Worm (Caenorhabditis elegans) whole organism, young adult: ENCODE data around the gene F02D10.6.

Experiments
- B0261.1 ChIP-seq: sonication (generic microtip); optimal IDR thresholded peaks from 2 replicates; lab custom pipeline; 2016; ENCODE audit warnings: mild to moderate bottlenecking, missing genetic modification characterization, moderate library complexity, missing compliant biosample characterization
- B0336.3 ChIP-seq: fragments of 200-800 bp; sonication (Bioruptor generic); IDR thresholded peaks from 2 replicates; pipeline ENCODE4 v1.3.6; 2022; ENCODE audit warnings: missing genetic modification characterization, missing compliant biosample characterization
- C06A6.2 ChIP-seq: fragments of 200-800 bp; sonication (Bioruptor generic); conservative IDR thresholded peaks from 2 replicates; pipeline ENCODE4 v1.3.6; 2022; ENCODE audit warnings: missing genetic modification characterization, missing compliant biosample characterization
- D2030.7 ChIP-seq: fragments of 200-800 bp; sonication (Bioruptor generic); IDR thresholded peaks from 2 replicates; pipeline ENCODE4 v1.3.6; 2022; ENCODE audit warnings: missing genetic modification reagents, missing genetic modification characterization, missing compliant biosample characterization
- F33H1.4 ChIP-seq: fragments of 200-800 bp; sonication (Bioruptor generic); IDR thresholded peaks from 2 replicates; pipeline ENCODE4 v1.3.6; 2022; ENCODE audit warnings: missing genetic modification reagents, missing genetic modification characterization, missing compliant biosample characterization
- K11D2.4 ChIP-seq: fragments of 200-800 bp; sonication (Bioruptor generic); IDR thresholded peaks from 2 replicates; pipeline ENCODE4 v1.3.6; 2022; ENCODE audit warnings: missing genetic modification reagents, missing genetic modification characterization, missing compliant biosample characterization
- Y53F4B.3 ChIP-seq: fragments of 200-800 bp; sonication (Bioruptor generic); IDR thresholded peaks from 2 replicates; pipeline ENCODE4 v1.3.6; 2022; ENCODE audit warnings: missing genetic modification reagents, missing genetic modification characterization, missing compliant biosample characterization
- Y53G8AR.9 ChIP-seq: fragments of 200-800 bp; sonication (Bioruptor generic); conservative IDR thresholded peaks from 2 replicates; pipeline ENCODE4 v1.3.6; 2022; ENCODE audit warnings: missing genetic modification reagents, missing genetic modification characterization, missing compliant biosample characterization
- Y56A3A.18 ChIP-seq: fragments of 200-800 bp; sonication (Bioruptor generic); IDR thresholded peaks from 2 replicates; pipeline ENCODE4 v1.3.6; 2022; ENCODE audit warnings: missing genetic modification reagents, missing genetic modification characterization, missing compliant biosample characterization
- ama-1 ChIP-seq, 3 experiments: fragments of 150-350 bp in 1 of 3; sonication (generic microtip) in 2 of 3; optimal IDR thresholded peaks; 2 replicates each; lab custom pipeline; 2014 to 2018; ENCODE audit warnings: missing biosample characterization in 2 of 3, missing genetic modification characterization in 2 of 3, missing genetic modification reagents in 2 of 3
- attf-5 ChIP-seq: fragments of 200-800 bp; sonication (Bioruptor generic); optimal IDR thresholded peaks from 2 replicates; lab custom pipeline; 2018; ENCODE audit warnings: mild to moderate bottlenecking, missing genetic modification characterization, missing compliant biosample characterization
- bed-1 ChIP-seq: fragments of 200-800 bp; sonication (Bioruptor generic); IDR thresholded peaks from 2 replicates; pipeline ENCODE4 v1.3.6; 2022; ENCODE audit warnings: missing genetic modification reagents, missing genetic modification characterization, missing compliant biosample characterization
- ccch-3 ChIP-seq: fragments of 200-800 bp; sonication (Bioruptor generic); optimal IDR thresholded peaks from 2 replicates; lab custom pipeline; 2018; ENCODE audit warnings: mild to moderate bottlenecking, missing genetic modification characterization, missing compliant biosample characterization
- cebp-1 ChIP-seq, 2 experiments: fragments of 200-800 bp in 1 of 2; sonication (Bioruptor generic) in 1 of 2; sonication (generic microtip) in 1 of 2; IDR thresholded peaks in 1 of 2; optimal IDR thresholded peaks in 1 of 2; 2 replicates each; pipeline versions ENCODE4 v1.3.6 to Lab custom; 2017 to 2022; ENCODE audit warnings: missing compliant biosample characterization in 2 of 2, missing genetic modification characterization in 2 of 2, mild to moderate bottlenecking in 1 of 2, missing genetic modification reagents in 1 of 2, moderate library complexity in 1 of 2
- ceh-100 ChIP-seq: fragments of 200-800 bp; sonication (Bioruptor generic); IDR thresholded peaks from 2 replicates; pipeline ENCODE4 v1.3.6; 2022; ENCODE audit warnings: missing genetic modification reagents, missing genetic modification characterization, missing compliant biosample characterization
- ceh-58 ChIP-seq: fragments of 200-800 bp; sonication (Bioruptor generic); IDR thresholded peaks from 2 replicates; pipeline ENCODE4 v1.3.6; 2022; ENCODE audit warnings: missing genetic modification characterization, missing compliant biosample characterization
- chd-7 ChIP-seq: sonication (generic microtip); optimal IDR thresholded peaks from 2 replicates; lab custom pipeline; 2016; ENCODE audit warnings: mild to moderate bottlenecking, missing genetic modification characterization, moderate library complexity, missing compliant biosample characterization
- die-1 ChIP-seq: sonication (generic microtip); optimal IDR thresholded peaks from 2 replicates; lab custom pipeline; 2016; ENCODE audit warnings: missing genotype, mild to moderate bottlenecking, missing genetic modification characterization, missing compliant biosample characterization
- dox-1 ChIP-seq: fragments of 200-800 bp; sonication (Bioruptor generic); IDR thresholded peaks from 2 replicates; pipeline ENCODE4 v1.3.6; 2022; ENCODE audit warnings: missing genetic modification reagents, missing genetic modification characterization, missing compliant biosample characterization
- egl-18 ChIP-seq: fragments of 200-800 bp; sonication (Bioruptor generic); IDR thresholded peaks from 2 replicates; pipeline ENCODE4 v1.3.6; 2022; ENCODE audit warnings: missing genetic modification reagents, missing genetic modification characterization, missing compliant biosample characterization
- egl-44 ChIP-seq: fragments of 200-800 bp; sonication (Bioruptor generic); IDR thresholded peaks from 2 replicates; pipeline ENCODE4 v1.3.6; 2022; ENCODE audit warnings: missing genetic modification reagents, missing genetic modification characterization, missing compliant biosample characterization
- ekl-4 ChIP-seq: fragments of 200-800 bp; sonication (Bioruptor generic); IDR thresholded peaks from 2 replicates; pipeline ENCODE4 v1.3.6; 2022; ENCODE audit warnings: missing genetic modification reagents, missing genetic modification characterization, missing compliant biosample characterization
- gei-17 ChIP-seq: fragments of 200-800 bp; sonication (Bioruptor generic); optimal IDR thresholded peaks from 2 replicates; lab custom pipeline; 2018; ENCODE audit warnings: mild to moderate bottlenecking, missing genetic modification characterization, missing compliant biosample characterization
- him-1 ChIP-seq: sonication (generic microtip); optimal IDR thresholded peaks from 2 replicates; lab custom pipeline; 2016; ENCODE audit warnings: missing genotype, missing genetic modification reagents, missing genetic modification characterization, missing compliant biosample characterization
- hmg-20 ChIP-seq: fragments of 200-800 bp; sonication (Bioruptor generic); IDR thresholded peaks from 2 replicates; pipeline ENCODE4 v1.3.6; 2022; ENCODE audit warnings: missing genetic modification reagents, missing genetic modification characterization, missing compliant biosample characterization
- lin-26 ChIP-seq: fragments of 200-800 bp; sonication (Bioruptor generic); IDR thresholded peaks from 2 replicates; pipeline ENCODE4 v1.3.6; 2022; ENCODE audit warnings: missing genetic modification reagents, missing genetic modification characterization, missing compliant biosample characterization
- lin-35 ChIP-seq, 3 experiments: fragments of 150-350 bp in 2 of 3; sonication (generic microtip) in 1 of 3; optimal IDR thresholded peaks; 2 replicates each; lab custom pipeline; 2014 to 2018; ENCODE audit warnings: missing biosample characterization in 3 of 3, missing genetic modification characterization in 3 of 3, missing genetic modification reagents in 3 of 3
- lsl-1 ChIP-seq: fragments of 200-800 bp; sonication (Bioruptor generic); optimal IDR thresholded peaks from 2 replicates; lab custom pipeline; 2018; ENCODE audit warnings: mild to moderate bottlenecking, missing genetic modification characterization, moderate library complexity, missing compliant biosample characterization
- madf-3 ChIP-seq: fragments of 200-800 bp; sonication (Bioruptor generic); IDR thresholded peaks from 2 replicates; pipeline ENCODE4 v1.3.6; 2022; ENCODE audit warnings: missing genetic modification reagents, missing genetic modification characterization, missing compliant biosample characterization
- mes-4 ChIP-seq: sonication (generic microtip); optimal IDR thresholded peaks from 2 replicates; lab custom pipeline; 2016; ENCODE audit warnings: missing genotype, missing genetic modification characterization, missing compliant biosample characterization
- nfyb-1 ChIP-seq: fragments of 200-800 bp; sonication (Bioruptor generic); IDR thresholded peaks from 2 replicates; pipeline ENCODE4 v1.3.6; 2022; ENCODE audit warnings: missing genetic modification reagents, missing genetic modification characterization, missing compliant biosample characterization
- nhr-80 ChIP-seq: sonication (generic microtip); optimal IDR thresholded peaks from 2 replicates; lab custom pipeline; 2016; ENCODE audit warnings: missing genetic modification characterization, missing compliant biosample characterization
- pbrm-1 ChIP-seq: fragments of 200-800 bp; sonication (Bioruptor generic); IDR thresholded peaks from 2 replicates; pipeline ENCODE4 v1.3.6; 2022; ENCODE audit warnings: missing genetic modification reagents, missing genetic modification characterization, missing compliant biosample characterization
- rpc-1 ChIP-seq, 2 experiments: fragments of 150-350 bp in 1 of 2; sonication (generic microtip) in 1 of 2; optimal IDR thresholded peaks; 2 replicates each; lab custom pipeline; 2014 to 2018; ENCODE audit warnings: missing biosample characterization in 1 of 2, missing genetic modification characterization in 1 of 2, missing genetic modification reagents in 1 of 2, missing genotype in 1 of 2
- snpc-1.3 ChIP-seq: sonication (generic microtip); optimal IDR thresholded peaks from 2 replicates; lab custom pipeline; 2017; ENCODE audit warnings: missing genetic modification characterization, mild to moderate bottlenecking, missing compliant biosample characterization, antibody characterized with exemption, moderate library complexity, missing genotype, missing genetic modification reagents; ENCODE audit not compliant: insufficient read depth
- snpc-3.4 ChIP-seq: sonication (generic microtip); optimal IDR thresholded peaks from 2 replicates; lab custom pipeline; 2017; ENCODE audit warnings: missing genetic modification characterization, mild to moderate bottlenecking, missing compliant biosample characterization, antibody characterized with exemption, moderate library complexity, missing genotype, missing genetic modification reagents
- snpc-4 ChIP-seq, 5 experiments: fragments of 150-350 bp in 1 of 5; sonication (generic microtip) in 4 of 5; optimal IDR thresholded peaks; 2 replicates each; lab custom pipeline; 2014 to 2018; ENCODE audit warnings: missing genetic modification characterization in 5 of 5, missing biosample characterization in 3 of 5, antibody characterized with exemption in 2 of 5, mild to moderate bottlenecking in 2 of 5, missing compliant biosample characterization in 2 of 5, missing genotype in 2 of 5, moderate library complexity in 2 of 5, missing genetic modification reagents in 1 of 5
- sptf-2 ChIP-seq: fragments of 200-800 bp; sonication (Bioruptor generic); optimal IDR thresholded peaks from 2 replicates; lab custom pipeline; 2018; ENCODE audit warnings: mild to moderate bottlenecking, missing genetic modification characterization, missing compliant biosample characterization
- tbp1 ChIP-seq: fragments of 200-800 bp; sonication (Bioruptor generic); optimal IDR thresholded peaks from 2 replicates; lab custom pipeline; 2018; ENCODE audit warnings: mild to moderate bottlenecking, missing genetic modification characterization, missing compliant biosample characterization
- zim-3 ChIP-seq: sonication (generic microtip); optimal IDR thresholded peaks from 2 replicates; lab custom pipeline; 2017; ENCODE audit warnings: mild to moderate bottlenecking, missing genetic modification characterization, moderate library complexity, missing compliant biosample characterization

F02D10.6 gene

ce11 chrX:13442446-13442845 lies 9.0 kb downstream of the F02D10.6 start (continued):
- TF ChIP-seq ceh-100 (GFP tag; lab: Robert Waterston, UW) (peak; percentile 49; the same call in 1 of the 2 replicates), ccch-3 (GFP tag; lab: Kevin White, UChicago) (no peak), D2030.7 (GFP tag; lab: Robert Waterston, UW) (peak; percentile 83), sptf-2 (GFP tag; lab: Kevin White, UChicago) (peak; percentile 6), gei-17 (GFP tag; lab: Kevin White, UChicago) (peak; percentile 75), lin-26 (GFP tag; lab: Robert Waterston, UW) (peak; percentile 84), ekl-4 (GFP tag; lab: Robert Waterston, UW) (peak; percentile 51; the same call in 1 of the 2 replicates), B0336.3 (peak; percentile 48; the same call in 1 of the 2 replicates), chd-7 (tag; lab: Kevin White, UChicago) (no peak), nfyb-1 (GFP tag; lab: Robert Waterston, UW) (peak; percentile 47; the same call in 1 of the 2 replicates), snpc-3.4 (tag; lab: Kevin White, UChicago) (no peak), attf-5 (GFP tag; lab: Kevin White, UChicago) (no peak), egl-44 (GFP tag; lab: Robert Waterston, UW) (peak; percentile 54; the same call in 1 of the 2 replicates), Y53F4B.3 (GFP tag; lab: Robert Waterston, UW) (peak; percentile 50; the same call in 1 of the 2 replicates), die-1 (tag; lab: Kevin White, UChicago) (peak; percentile 79), cebp-1 (GFP tag; IDR thresholded peaks at IDR 0.05; lab: Robert Waterston, UW) (0 out of 2 replicates have a peak, but pooled peaks have one; percentile 9), cebp-1 (tag; optimal IDR thresholded peaks at IDR 0.05; lab: Kevin White, UChicago) (no peak), hmg-20 (GFP tag; lab: Robert Waterston, UW) (peak; percentile 33; the same call in 1 of the 2 replicates), pbrm-1 (peak; percentile 84), bed-1 (GFP tag; lab: Robert Waterston, UW) (no peak), nhr-80 (peak; percentile 41), madf-3 (GFP tag; lab: Robert Waterston, UW) (no peak), rpc-1 (optimal IDR thresholded peaks at IDR 0.05; lab: Kevin White, UChicago) (peak; percentile 62), rpc-1 (tag; optimal IDR thresholded peaks at IDR 0.05; lab: Kevin White, UChicago) (peak; percentile 79), tbp1 (peak; percentile 92), ceh-58 (GFP tag; lab: Robert Waterston, UW) (no peak), mes-4 (tag; lab: Kevin White, UChicago) (no peak), Y56A3A.18 (GFP tag; lab: Robert Waterston, UW) (peak; percentile 75; the same call in 1 of the 2 replicates), zim-3 (tag; lab: Kevin White, UChicago) (peak; percentile 13), dox-1 (GFP tag; lab: Robert Waterston, UW) (peak; percentile 90), egl-18 (GFP tag; lab: Robert Waterston, UW) (no peak), Y53G8AR.9 (GFP tag; lab: Robert Waterston, UW) (0 out of 2 replicates have a peak, but pooled peaks have one; percentile 35), K11D2.4 (peak; percentile 60), C06A6.2 (GFP tag; lab: Robert Waterston, UW) (0 out of 2 replicates have a peak, but pooled peaks have one; percentile 34)
- TF ChIP-seq, all 124 proteins: peak for 45

- TF ChIP-seq lin-26 (GFP tag; lab: Robert Waterston, UW): peak; percentile 44; the same call in 1 of the 2 replicates
- no peak for TF ChIP-seq ekl-4 (GFP tag; lab: Robert Waterston, UW)
- no peak for TF ChIP-seq ccch-3 (GFP tag; lab: Kevin White, UChicago)
- TF ChIP-seq B0261.1 (tag; lab: Kevin White, UChicago): peak; percentile 61
- no peak for TF ChIP-seq ama-1 (optimal IDR thresholded peaks at IDR 0.05; lab: Kevin White, UChicago)
- peak in 1 of 2 experiments; percentile 26 for TF ChIP-seq ama-1 (GFP tag; optimal IDR thresholded peaks at IDR 0.05; lab: Kevin White, UChicago)
- TF ChIP-seq snpc-1.3: peak; percentile 22
- TF ChIP-seq D2030.7 (GFP tag; lab: Robert Waterston, UW): peak; percentile 58; the same call in 1 of the 2 replicates
- no peak for TF ChIP-seq lsl-1 (GFP tag; lab: Kevin White, UChicago)
- TF ChIP-seq sptf-2 (GFP tag; lab: Kevin White, UChicago): no peak
- no peak for TF ChIP-seq snpc-4 (GFP tag; optimal IDR thresholded peaks at IDR 0.05; lab: Kevin White, UChicago)
- TF ChIP-seq snpc-4 (tag; optimal IDR thresholded peaks at IDR 0.05; lab: Kevin White, UChicago): peak in 1 of 4 experiments; percentile 47
- peak; percentile 81 for TF ChIP-seq tbp1
- TF ChIP-seq him-1: peak; percentile 2
- TF ChIP-seq die-1 (tag; lab: Kevin White, UChicago): peak; percentile 20
- peak; percentile 35 for TF ChIP-seq snpc-3.4 (tag; lab: Kevin White, UChicago)
- TF ChIP-seq F33H1.4: no peak
- TF ChIP-seq rpc-1 (optimal IDR thresholded peaks at IDR 0.05; lab: Kevin White, UChicago): peak; percentile 59
- peak; percentile 82 for TF ChIP-seq rpc-1 (tag; optimal IDR thresholded peaks at IDR 0.05; lab: Kevin White, UChicago)
- TF ChIP-seq hmg-20 (GFP tag; lab: Robert Waterston, UW): no peak
- TF ChIP-seq lin-35 (GFP tag; optimal IDR thresholded peaks at IDR 0.05; lab: Kevin White, UChicago): no peak
Observed at ce11 chrX:13435790-13436472, 15.5 kb downstream of the F02D10.6 start, which contains the start of gene jmjd-3.3. Gene jmjd-3.3, plus strand, starts transcription at chrX:13436422.
